Worm (Caenorhabditis elegans) whole organism, early embryonic: ENCODE results near the gene F38E1.6.

ENCODE experiments used
- B0310.2 ChIP-seq: sonication (generic microtip); optimal IDR thresholded peaks from 2 replicates; lab custom pipeline; 2016; ENCODE audit warnings: mild to moderate bottlenecking, missing genetic modification characterization, missing compliant biosample characterization
- F13C5.2 ChIP-seq: sonication (generic microtip); optimal IDR thresholded peaks from 2 replicates; lab custom pipeline; 2017; ENCODE audit warnings: mild to moderate bottlenecking, missing genetic modification characterization, inconsistent platforms, missing compliant biosample characterization
- aly-1 ChIP-seq: sonication (generic microtip); optimal IDR thresholded peaks from 2 replicates; lab custom pipeline; 2016; ENCODE audit warnings: missing genetic modification characterization, missing compliant biosample characterization
- ama-1 ChIP-seq: fragments of 150-350 bp; optimal IDR thresholded peaks from 2 replicates; lab custom pipeline; 2014
- ceh-13 ChIP-seq: fragments of 200-800 bp; sonication (Bioruptor generic); optimal IDR thresholded peaks from 2 replicates; lab custom pipeline; 2018; ENCODE audit warnings: mild to moderate bottlenecking, missing genetic modification characterization, missing compliant biosample characterization
- ceh-36 ChIP-seq: sonication (generic microtip); optimal IDR thresholded peaks from 2 replicates; lab custom pipeline; 2016; ENCODE audit warnings: missing genetic modification characterization, inconsistent platforms, missing compliant biosample characterization
- ets-7 ChIP-seq: sonication (generic microtip); optimal IDR thresholded peaks from 2 replicates; lab custom pipeline; 2016; ENCODE audit warnings: missing genotype, missing genetic modification characterization, missing compliant biosample characterization
- flt-1 ChIP-seq: fragments of 200-800 bp; sonication (Bioruptor generic); IDR thresholded peaks from 2 replicates; pipeline ENCODE4 v1.3.6; 2022; ENCODE audit warnings: missing genetic modification characterization, missing compliant biosample characterization
- hmbx-1 ChIP-seq: sonication (generic microtip); optimal IDR thresholded peaks from 2 replicates; lab custom pipeline; 2016; ENCODE audit warnings: mild to moderate bottlenecking, missing genetic modification characterization, missing compliant biosample characterization
- hmg-4 ChIP-seq: fragments of 200-800 bp; sonication (Bioruptor generic); optimal IDR thresholded peaks from 2 replicates; lab custom pipeline; 2018; ENCODE audit warnings: mild to moderate bottlenecking, missing genetic modification characterization, missing compliant biosample characterization
- hnd-1 ChIP-seq: sonication (generic microtip); optimal IDR thresholded peaks from 2 replicates; lab custom pipeline; 2016; ENCODE audit warnings: missing genetic modification characterization, missing compliant biosample characterization
- pes-1 ChIP-seq: fragments of 200-800 bp; sonication (Bioruptor generic); IDR thresholded peaks from 2 replicates; pipeline ENCODE4 v1.3.6; 2022; ENCODE audit warnings: missing genetic modification reagents, missing genetic modification characterization, missing compliant biosample characterization
- scrt-1 ChIP-seq: fragments of 200-800 bp; sonication (Bioruptor generic); IDR thresholded peaks from 2 replicates; pipeline ENCODE4 v1.3.6; 2022; ENCODE audit warnings: missing genetic modification characterization, missing compliant biosample characterization
- sea-1 ChIP-seq: fragments of 200-800 bp; sonication (Bioruptor generic); conservative IDR thresholded peaks from 2 replicates; pipeline ENCODE4 v1.3.6; 2022; ENCODE audit warnings: missing genetic modification characterization, missing compliant biosample characterization
- tbx-11 ChIP-seq: fragments of 200-800 bp; sonication (Bioruptor generic); IDR thresholded peaks from 2 replicates; pipeline ENCODE4 v1.3.6; 2022; ENCODE audit warnings: missing genetic modification characterization, missing compliant biosample characterization
- tbx-37 ChIP-seq: fragments of 200-800 bp; sonication (Bioruptor generic); conservative IDR thresholded peaks from 2 replicates; pipeline ENCODE4 v1.3.6; 2022; ENCODE audit warnings: missing genetic modification reagents, missing genetic modification characterization, missing compliant biosample characterization
- tra-4 ChIP-seq: sonication (generic microtip); optimal IDR thresholded peaks from 2 replicates; lab custom pipeline; 2017; ENCODE audit warnings: missing genetic modification characterization, missing compliant biosample characterization

The F38E1.6 gene

DNA sequence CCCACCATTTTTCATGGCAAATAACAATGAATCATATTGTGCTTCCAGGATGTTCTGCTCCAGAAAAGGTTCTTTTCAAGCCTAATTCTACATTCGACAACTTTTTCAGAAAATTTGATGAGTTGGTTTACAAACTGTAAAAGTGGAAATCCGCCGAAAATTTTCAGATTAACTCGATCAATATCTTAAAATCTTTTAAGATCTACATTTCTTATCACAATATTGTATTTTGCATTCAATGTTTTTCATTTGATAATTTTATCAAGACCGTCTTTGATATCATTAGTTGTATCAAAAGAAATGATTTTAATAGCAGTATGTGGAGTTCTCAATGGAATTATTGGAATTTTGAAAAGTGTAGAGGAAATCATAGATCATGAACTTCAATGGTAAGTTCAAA, at the start of gene F38E1.6:
Gene F38E1.6 (plus strand): TSS at position 301 of the 400 bp plus-strand sequence.
- no peak for TF ChIP-seq tra-4 (tag; lab: Kevin White, UChicago)
- no peak for TF ChIP-seq ceh-36 (tag; lab: Kevin White, UChicago)
- no peak for TF ChIP-seq aly-1 (tag; lab: Kevin White, UChicago)

DNA sequence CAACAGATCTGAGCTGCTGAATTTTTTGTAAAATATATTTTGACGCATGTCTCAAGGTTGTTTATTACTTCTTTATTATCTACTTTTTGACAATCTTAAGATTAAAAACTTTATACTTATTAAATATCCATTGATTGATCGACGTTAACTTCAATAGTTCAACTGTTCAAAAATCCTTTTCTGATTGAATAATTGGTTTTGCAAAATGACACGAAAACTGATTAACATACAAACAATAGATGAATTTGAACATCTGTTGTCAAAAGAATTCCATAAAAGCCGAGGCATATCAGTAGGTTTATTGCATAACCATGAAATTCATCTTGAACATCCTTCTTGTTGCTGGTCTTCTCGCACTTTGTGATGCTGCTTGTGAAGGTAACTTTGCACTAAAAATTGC, 48.7 kb upstream of the F38E1.6 start, which contains the start of gene W02D7.12:
Gene W02D7.12 (plus strand): TSS at position 301 of the 400 bp plus-strand sequence.
- TF ChIP-seq ceh-36 (tag; lab: Kevin White, UChicago), result no peak
- no peak for TF ChIP-seq hmg-4 (GFP tag; lab: Kevin White, UChicago)
- TF ChIP-seq tbx-37 (GFP tag; lab: Robert Waterston, UW), result no peak
- TF ChIP-seq ama-1, result no peak
- no peak for TF ChIP-seq flt-1 (GFP tag; lab: Robert Waterston, UW)
- no peak for TF ChIP-seq F13C5.2
- TF ChIP-seq tbx-11 (GFP tag; lab: Robert Waterston, UW), result no peak
- no peak for TF ChIP-seq pes-1
- TF ChIP-seq ceh-13 (GFP tag; lab: Kevin White, UChicago), result no peak
- TF ChIP-seq B0310.2 (tag; lab: Kevin White, UChicago), result no peak
- TF ChIP-seq scrt-1 (GFP tag; lab: Robert Waterston, UW), result no peak

DNA sequence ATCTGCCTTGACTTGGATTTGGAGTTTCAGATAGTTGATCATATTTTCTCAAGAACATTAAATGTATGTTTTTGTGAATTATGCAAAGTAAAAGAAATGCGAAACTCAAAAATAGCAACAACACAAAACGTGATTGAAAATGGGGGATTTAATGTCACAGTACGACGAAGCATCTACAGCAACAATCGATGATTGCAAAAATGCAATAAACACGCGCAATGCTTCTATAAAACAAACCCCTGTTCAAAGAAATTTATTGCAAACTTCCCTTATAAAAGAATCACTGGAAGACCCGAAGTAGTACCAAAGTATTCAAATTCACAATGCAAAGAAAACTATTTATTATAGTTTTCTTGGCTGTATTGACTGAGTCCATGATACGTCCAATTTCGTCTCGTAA, 41.8 kb upstream of the F38E1.6 start, which contains the start of gene clec-219:
Gene clec-219 (plus strand): TSS at position 301 of the 400 bp plus-strand sequence.
- no peak for TF ChIP-seq hmbx-1
- no peak for TF ChIP-seq ama-1
- TF ChIP-seq aly-1 (tag; lab: Kevin White, UChicago), result no peak
- TF ChIP-seq hnd-1 (tag; lab: Kevin White, UChicago), result no peak
- TF ChIP-seq ceh-36 (tag; lab: Kevin White, UChicago), result no peak
- no peak for TF ChIP-seq B0310.2 (tag; lab: Kevin White, UChicago)
- TF ChIP-seq tbx-37 (GFP tag; lab: Robert Waterston, UW), result no peak
- no peak for TF ChIP-seq ets-7 (tag; lab: Kevin White, UChicago)
- TF ChIP-seq tbx-11 (GFP tag; lab: Robert Waterston, UW), result no peak
- TF ChIP-seq hmg-4 (GFP tag; lab: Kevin White, UChicago), result no peak
- TF ChIP-seq flt-1 (GFP tag; lab: Robert Waterston, UW), result no peak
- TF ChIP-seq pes-1, result no peak
- no peak for TF ChIP-seq tra-4 (tag; lab: Kevin White, UChicago)
- no peak for TF ChIP-seq F13C5.2
- TF ChIP-seq sea-1 (GFP tag; lab: Robert Waterston, UW), result no peak
- TF ChIP-seq ceh-13 (GFP tag; lab: Kevin White, UChicago), result no peak

DNA sequence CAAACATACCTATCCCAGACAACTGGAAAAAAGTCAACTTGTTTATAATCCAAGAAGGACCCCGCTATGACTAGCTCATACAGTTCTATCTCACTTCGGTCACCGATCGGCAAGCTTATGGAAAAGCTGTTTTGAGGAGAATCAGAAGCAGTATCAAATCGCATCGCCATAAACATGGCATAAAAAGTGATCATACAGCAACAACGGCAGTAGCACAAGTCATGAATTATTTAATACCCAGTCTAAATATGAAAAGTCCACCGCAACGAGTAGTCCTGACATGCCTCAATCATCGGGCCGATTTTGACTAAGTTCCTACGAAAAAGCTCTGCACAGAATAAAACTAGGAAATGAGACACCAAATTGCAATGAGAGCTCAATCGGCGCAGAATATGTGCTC, 36.3 kb upstream of the F38E1.6 start:
- no peak for TF ChIP-seq ceh-13 (GFP tag; lab: Kevin White, UChicago)
- TF ChIP-seq flt-1 (GFP tag; lab: Robert Waterston, UW), result no peak
- TF ChIP-seq ama-1, result no peak
- TF ChIP-seq pes-1, result no peak
- no peak for TF ChIP-seq sea-1 (GFP tag; lab: Robert Waterston, UW)
- TF ChIP-seq ets-7 (tag; lab: Kevin White, UChicago), result no peak
- TF ChIP-seq tbx-37 (GFP tag; lab: Robert Waterston, UW), result no peak
- TF ChIP-seq scrt-1 (GFP tag; lab: Robert Waterston, UW), result no peak
- no peak for TF ChIP-seq hmbx-1
- TF ChIP-seq ceh-36 (tag; lab: Kevin White, UChicago), result no peak
- no peak for TF ChIP-seq B0310.2 (tag; lab: Kevin White, UChicago)
- no peak for TF ChIP-seq tbx-11 (GFP tag; lab: Robert Waterston, UW)
- TF ChIP-seq tra-4 (tag; lab: Kevin White, UChicago), result no peak
- TF ChIP-seq F13C5.2, result no peak
- TF ChIP-seq hmg-4 (GFP tag; lab: Kevin White, UChicago), result no peak

DNA sequence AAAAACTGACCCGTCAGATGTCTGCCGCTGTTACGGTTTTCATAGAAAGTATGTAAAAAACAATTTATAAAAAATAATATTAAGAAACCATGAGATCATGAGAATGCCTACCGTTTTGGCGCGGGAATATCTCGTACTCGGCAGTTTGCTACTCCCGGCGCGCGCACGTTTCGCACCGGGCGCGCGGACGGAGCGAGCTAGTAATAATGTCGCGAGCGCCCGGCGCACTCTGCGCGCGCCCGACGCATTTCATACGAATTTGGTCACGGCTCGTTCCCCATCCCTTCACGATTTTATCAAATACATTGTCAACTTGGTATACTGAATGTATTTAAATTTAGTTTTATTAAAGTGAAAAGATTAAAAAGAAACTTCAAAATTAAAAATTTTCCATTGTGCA, 34.0 kb upstream of the F38E1.6 start:
- TF ChIP-seq tbx-11 (GFP tag; lab: Robert Waterston, UW) (no peak), hmbx-1 (no peak), flt-1 (GFP tag; lab: Robert Waterston, UW) (no peak)

DNA sequence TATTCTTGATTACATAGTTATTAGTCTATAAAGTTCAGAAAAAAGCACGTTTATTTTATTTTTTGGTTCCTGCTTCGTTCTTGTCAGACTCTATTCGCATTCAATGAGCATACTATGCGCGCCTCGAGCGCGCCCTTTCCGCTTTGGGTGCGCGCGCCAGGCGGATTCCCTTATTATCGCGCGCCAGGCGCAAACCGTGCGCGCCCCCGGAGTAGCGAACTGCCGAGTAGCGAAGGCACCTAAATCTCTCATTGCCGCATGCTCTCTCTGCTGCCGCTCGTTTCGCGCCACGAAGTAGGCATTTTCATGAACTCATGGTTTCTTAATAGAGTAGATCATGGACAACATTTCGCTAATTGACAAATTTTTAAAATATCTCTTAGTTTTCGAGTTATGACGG, 32.8 kb upstream of the F38E1.6 start:
- no peak for TF ChIP-seq tbx-37 (GFP tag; lab: Robert Waterston, UW)
- no peak for TF ChIP-seq ceh-13 (GFP tag; lab: Kevin White, UChicago)
- no peak for TF ChIP-seq F13C5.2
- TF ChIP-seq tra-4 (tag; lab: Kevin White, UChicago), result no peak
- no peak for TF ChIP-seq hnd-1 (tag; lab: Kevin White, UChicago)
- TF ChIP-seq B0310.2 (tag; lab: Kevin White, UChicago), result no peak

DNA sequence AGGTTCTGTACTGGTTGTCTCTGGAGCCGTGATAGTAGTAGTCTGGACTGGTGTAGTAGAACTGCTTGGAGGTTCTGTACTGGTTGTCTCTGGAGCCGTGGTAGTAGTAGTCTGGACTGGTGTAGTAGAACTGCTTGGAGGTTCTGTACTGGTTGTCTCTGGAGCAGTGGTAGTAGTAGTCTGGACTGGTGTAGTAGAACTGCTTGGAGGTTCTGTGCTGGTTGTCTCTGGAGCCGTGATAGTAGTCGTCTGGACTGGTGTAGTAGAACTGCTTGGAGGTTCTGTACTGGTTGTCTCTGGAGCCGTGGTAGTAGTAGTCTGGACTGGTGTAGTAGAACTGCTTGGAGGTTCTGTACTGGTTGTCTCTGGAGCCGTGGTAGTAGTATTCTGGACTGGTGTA, 30.5 kb upstream of the F38E1.6 start:
- 0 out of 2 replicates have a peak, but pooled peaks have one; percentile 47 for TF ChIP-seq scrt-1 (GFP tag; lab: Robert Waterston, UW)

DNA sequence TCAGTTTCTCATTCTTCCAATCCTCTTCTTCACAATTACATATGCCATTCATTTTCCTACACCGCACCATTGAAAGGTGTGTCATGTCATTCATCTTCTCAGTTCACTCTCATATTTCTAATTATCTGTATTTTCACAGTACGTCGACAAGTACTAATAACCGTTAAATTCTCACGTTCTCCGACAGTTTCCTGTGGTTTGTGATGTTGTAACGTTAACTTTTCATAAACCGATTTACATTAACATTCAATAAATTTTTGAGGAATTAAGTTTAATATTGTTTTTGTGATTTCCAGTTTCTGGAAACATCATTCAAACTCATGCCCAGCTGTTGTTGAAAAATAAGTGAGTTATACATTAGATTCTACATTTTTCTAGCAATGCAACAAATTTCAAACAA, 25.5 kb upstream of the F38E1.6 start, which contains the start of gene tmd-2:
Gene tmd-2 (plus strand): TSS at position 301 of the 400 bp plus-strand sequence.
- TF ChIP-seq hmbx-1, result no peak
- TF ChIP-seq ets-7 (tag; lab: Kevin White, UChicago), result no peak
- no peak for TF ChIP-seq F13C5.2
- TF ChIP-seq scrt-1 (GFP tag; lab: Robert Waterston, UW), result no peak
- no peak for TF ChIP-seq tbx-11 (GFP tag; lab: Robert Waterston, UW)
- TF ChIP-seq aly-1 (tag; lab: Kevin White, UChicago), result no peak
- TF ChIP-seq hmg-4 (GFP tag; lab: Kevin White, UChicago), result no peak
- no peak for TF ChIP-seq hnd-1 (tag; lab: Kevin White, UChicago)
- no peak for TF ChIP-seq flt-1 (GFP tag; lab: Robert Waterston, UW)
- no peak for TF ChIP-seq ceh-36 (tag; lab: Kevin White, UChicago)
- no peak for TF ChIP-seq tra-4 (tag; lab: Kevin White, UChicago)
- no peak for TF ChIP-seq sea-1 (GFP tag; lab: Robert Waterston, UW)
- TF ChIP-seq ama-1, result no peak
- no peak for TF ChIP-seq pes-1
- TF ChIP-seq B0310.2 (tag; lab: Kevin White, UChicago), result no peak
- TF ChIP-seq tbx-37 (GFP tag; lab: Robert Waterston, UW), result no peak
- TF ChIP-seq ceh-13 (GFP tag; lab: Kevin White, UChicago), result no peak
